Worm (Caenorhabditis elegans): Measurements from ENCODE around the gene nhr-52.

Gene nhr-52

DNA sequence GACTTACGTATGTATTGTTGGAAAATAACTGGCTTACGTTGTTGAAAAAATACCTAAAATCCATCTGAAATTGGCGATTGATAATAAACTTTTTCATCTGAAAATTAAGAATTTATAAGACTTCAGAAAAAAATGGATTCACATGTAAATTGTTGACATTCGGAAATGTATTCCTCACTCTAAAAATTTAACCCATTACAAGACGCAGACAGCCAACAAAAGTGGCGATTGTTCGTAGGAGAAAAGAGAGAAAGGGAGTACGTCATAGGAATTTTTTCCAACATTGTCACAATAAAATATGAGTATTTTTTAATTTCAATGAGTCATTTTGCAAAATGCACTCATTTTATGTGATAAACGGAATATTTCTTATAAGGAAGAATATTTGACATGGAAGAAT lies 41.2 kb downstream of the nhr-52 start, which contains the start of gene Y6E2A.5:
TSS of gene Y6E2A.5 (minus strand) at position 101 of the 400 bp plus-strand sequence.
- no peak for TF ChIP-seq unc-62 (GFP tag; optimal IDR thresholded peaks at IDR 0.05)

DNA sequence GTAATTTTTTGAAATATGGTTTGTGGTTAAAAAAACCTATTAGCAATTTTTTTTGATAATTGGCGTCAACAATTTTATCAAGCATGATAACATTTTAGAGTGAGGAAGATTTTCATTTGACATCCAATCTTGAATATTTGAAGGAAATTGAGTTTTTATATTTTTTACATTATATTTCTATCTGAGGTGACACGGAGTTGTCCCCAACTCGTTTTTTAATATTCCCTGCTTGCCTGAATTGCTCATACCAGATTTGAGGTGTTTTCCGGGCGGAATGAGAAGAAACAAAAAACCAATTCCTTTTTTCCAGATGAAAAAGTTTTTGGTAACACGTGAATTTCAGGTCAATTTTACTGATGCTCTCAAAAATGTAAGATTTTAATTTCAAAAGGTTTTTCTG lies 42.2 kb downstream of the nhr-52 start, which contains the start of gene Y6E2A.7:
TSS of gene Y6E2A.7 (plus strand) at position 301 of the 400 bp plus-strand sequence.
- no peak for TF ChIP-seq unc-62 (GFP tag; optimal IDR thresholded peaks at IDR 0.05)

DNA sequence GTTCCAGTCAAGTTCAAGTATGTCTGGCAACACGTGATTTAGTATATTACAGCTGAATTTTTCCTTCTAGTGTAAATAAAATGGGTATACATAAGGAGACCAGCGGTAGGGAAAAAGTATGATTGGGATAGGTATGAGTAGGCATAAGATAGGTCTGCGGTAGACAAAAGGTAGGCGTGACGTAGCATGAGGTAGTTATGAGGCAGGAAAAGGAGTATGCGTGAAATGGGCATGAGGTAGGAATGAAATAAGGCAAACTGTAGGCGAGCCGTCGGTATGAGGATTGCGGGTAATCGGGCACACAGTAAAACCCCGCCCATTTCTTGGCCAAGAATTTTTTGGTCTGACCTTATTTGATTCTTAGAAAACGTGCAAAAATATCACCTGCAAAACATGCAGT lies 44.1 kb downstream of the nhr-52 start:
- no peak for TF ChIP-seq unc-62 (GFP tag; optimal IDR thresholded peaks at IDR 0.05)

DNA sequence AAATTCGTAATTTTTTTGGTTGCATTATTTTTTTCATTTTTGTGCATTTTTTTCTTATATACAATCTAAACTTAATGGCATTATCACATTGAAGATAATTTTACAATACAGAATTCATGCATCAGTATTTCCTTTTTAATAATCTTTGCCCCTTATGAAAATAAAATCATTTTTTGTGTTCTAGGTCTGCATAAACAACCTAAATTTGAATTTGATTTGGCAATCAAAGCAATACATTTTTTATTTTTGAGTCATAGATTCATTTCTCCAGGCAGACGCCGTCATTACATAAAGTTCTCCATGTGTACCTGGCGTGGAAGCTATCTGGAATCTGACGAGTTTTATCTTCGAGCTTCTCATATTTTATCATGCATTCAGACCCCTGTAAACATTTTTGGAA lies 44.6 kb downstream of the nhr-52 start, which contains the start of gene srh-140:
TSS of gene srh-140 (plus strand) at position 301 of the 400 bp plus-strand sequence.
- TF ChIP-seq unc-62 (GFP tag; optimal IDR thresholded peaks at IDR 0.05), result no peak

DNA sequence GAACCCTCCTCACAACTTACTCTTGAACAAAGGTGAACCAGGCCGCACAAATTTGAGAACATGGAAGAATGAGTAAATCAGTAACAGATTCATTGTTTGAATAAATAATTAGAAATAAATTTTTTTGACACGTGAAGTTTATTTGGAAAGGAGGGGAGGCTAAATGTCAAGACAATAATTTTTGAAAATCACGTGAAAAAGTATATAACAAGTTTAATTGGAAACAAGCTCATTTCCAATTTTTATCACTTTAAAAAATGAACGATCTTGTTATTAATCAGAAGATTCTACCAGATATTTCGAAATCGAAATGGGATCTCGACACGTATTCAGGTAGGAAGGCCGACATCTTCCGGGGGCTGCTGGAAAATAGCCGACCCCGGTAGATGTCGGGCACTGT lies 49.3 kb downstream of the nhr-52 start, which contains the start of the genes irld-57 and sfxn-1.3:
TSS of gene irld-57 (minus strand) at position 101 of the 400 bp plus-strand sequence.
TSS of gene sfxn-1.3 (plus strand) at position 232 of the 400 bp plus-strand sequence.
- TF ChIP-seq unc-62 (GFP tag; optimal IDR thresholded peaks at IDR 0.05), result no peak
